Worm (Caenorhabditis elegans): Measurements from ENCODE around the gene fbxa-79.

DNA sequence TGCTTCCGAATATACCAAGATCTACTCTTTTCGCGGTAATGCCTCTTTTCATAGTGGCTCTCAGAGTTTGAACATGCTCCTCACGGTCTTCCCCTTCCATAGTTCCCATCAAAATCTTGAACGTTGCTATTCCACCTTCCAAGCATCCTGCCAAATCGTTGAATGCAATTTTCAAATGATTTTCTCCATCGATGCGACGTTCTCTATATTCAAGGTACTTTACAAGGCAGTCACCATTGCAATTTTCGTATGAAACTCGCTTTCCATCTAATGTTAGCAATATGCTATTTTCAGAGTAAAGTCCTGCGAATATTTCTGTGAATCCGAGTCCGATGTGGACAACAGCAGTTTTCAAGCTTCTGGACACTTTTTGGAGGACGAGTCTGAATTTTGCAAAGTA is 6.2 kb upstream of the fbxa-79 start:
- TF ChIP-seq hmg-4 (GFP tag; optimal IDR thresholded peaks at IDR 0.05) (no peak), ets-7 (tag; optimal IDR thresholded peaks at IDR 0.05) (no peak), ama-1 (optimal IDR thresholded peaks at IDR 0.05) (no peak), tbx-37 (GFP tag; conservative IDR thresholded peaks at IDR 0.05) (no peak), hmbx-1 (tag; optimal IDR thresholded peaks at IDR 0.05) (no peak), ceh-13 (GFP tag; optimal IDR thresholded peaks at IDR 0.05) (no peak), tra-4 (tag; optimal IDR thresholded peaks at IDR 0.05) (no peak), aly-1 (tag; optimal IDR thresholded peaks at IDR 0.05) (no peak), sea-1 (GFP tag; conservative IDR thresholded peaks at IDR 0.05) (no peak), scrt-1 (GFP tag; IDR thresholded peaks at IDR 0.05) (no peak)
